Worm (Caenorhabditis elegans) whole organism, L3 larva: ENCODE measurements around the gene C07A12.18.

ENCODE experiments used
- R02D3.7 ChIP-seq: fragments of 150-350 bp; optimal IDR thresholded peaks from 2 replicates; lab custom pipeline; 2014; ENCODE audit warnings: missing biosample characterization, missing genetic modification characterization
- ZK546.5 ChIP-seq: sonication (generic microtip); optimal IDR thresholded peaks from 2 replicates; lab custom pipeline; 2017; ENCODE audit warnings: missing biosample characterization, missing genetic modification characterization
- aly-2 ChIP-seq: fragments of 150-350 bp; optimal IDR thresholded peaks from 2 replicates; lab custom pipeline; 2014; ENCODE audit warnings: missing biosample characterization, missing genetic modification characterization
- ama-1 ChIP-seq: fragments of 150-350 bp; optimal IDR thresholded peaks from 2 replicates; lab custom pipeline; 2018
- ceh-16 ChIP-seq: sonication (generic microtip); optimal IDR thresholded peaks from 2 replicates; lab custom pipeline; 2017; ENCODE audit warnings: missing biosample characterization, missing genetic modification characterization
- ceh-28 ChIP-seq: fragments of 150-350 bp; optimal IDR thresholded peaks from 2 replicates; lab custom pipeline; 2014; ENCODE audit warnings: missing biosample characterization, missing genetic modification reagents, missing genetic modification characterization
- ceh-82 ChIP-seq: fragments of 150-350 bp; optimal IDR thresholded peaks from 2 replicates; lab custom pipeline; 2014; ENCODE audit warnings: missing biosample characterization, missing genetic modification characterization
- ceh-9 ChIP-seq: sonication (generic microtip); optimal IDR thresholded peaks from 2 replicates; lab custom pipeline; 2018; ENCODE audit warnings: missing biosample characterization, missing genetic modification characterization
- egl-27 ChIP-seq: sonication (generic microtip); optimal IDR thresholded peaks from 4 replicates; lab custom pipeline; 2017; ENCODE audit warnings: missing biosample characterization, missing genetic modification reagents, missing genetic modification characterization
- egl-5 ChIP-seq: fragments of 150-350 bp; optimal IDR thresholded peaks from 2 replicates; lab custom pipeline; 2017; ENCODE audit warnings: missing biosample characterization, missing genetic modification reagents, missing genetic modification characterization, inconsistent platforms
- elt-1 ChIP-seq: fragments of 150-350 bp; optimal IDR thresholded peaks from 2 replicates; lab custom pipeline; 2014; ENCODE audit warnings: missing biosample characterization, missing genetic modification characterization
- elt-2 ChIP-seq: sonication (generic microtip); optimal IDR thresholded peaks from 2 replicates; lab custom pipeline; 2016; ENCODE audit warnings: missing genetic modification reagents, mild to moderate bottlenecking, missing genetic modification characterization, missing compliant biosample characterization
- elt-3 ChIP-seq, 3 experiments: fragments of 150-350 bp in 1 of 3; sonication (generic microtip) in 2 of 3; optimal IDR thresholded peaks; 2 replicates in 2 of 3; 4 replicates in 1 of 3; lab custom pipeline; 2014 to 2017; ENCODE audit warnings: missing biosample characterization in 3 of 3, missing genetic modification characterization in 3 of 3
- eor-1 ChIP-seq, 2 experiments: fragments of 150-350 bp; optimal IDR thresholded peaks; 2 replicates each; lab custom pipeline; 2014 to 2018; ENCODE audit warnings: missing biosample characterization in 2 of 2, missing genetic modification characterization in 2 of 2
- fos-1 ChIP-seq: fragments of 150-350 bp; optimal IDR thresholded peaks from 2 replicates; lab custom pipeline; 2014; ENCODE audit warnings: missing biosample characterization, missing genetic modification characterization
- hmg-11 ChIP-seq: sonication (generic microtip); optimal IDR thresholded peaks from 2 replicates; lab custom pipeline; 2016; ENCODE audit warnings: missing genetic modification characterization, missing compliant biosample characterization
- jun-1 ChIP-seq: fragments of 150-350 bp; optimal IDR thresholded peaks from 2 replicates; lab custom pipeline; 2014; ENCODE audit warnings: missing biosample characterization, missing genetic modification reagents, missing genetic modification characterization
- lin-39 ChIP-seq: fragments of 150-350 bp; optimal IDR thresholded peaks from 2 replicates; lab custom pipeline; 2018; ENCODE audit warnings: missing biosample characterization, missing genetic modification reagents, missing genetic modification characterization
- lsy-12 ChIP-seq: sonication (generic microtip); optimal IDR thresholded peaks from 2 replicates; lab custom pipeline; 2016; ENCODE audit warnings: mild to moderate bottlenecking, missing genetic modification characterization, missing compliant biosample characterization
- mdl-1 ChIP-seq: fragments of 150-350 bp; optimal IDR thresholded peaks from 2 replicates; lab custom pipeline; 2014; ENCODE audit warnings: missing biosample characterization, missing genetic modification characterization
- mml-1 ChIP-seq: fragments of 150-350 bp; sonication (generic microtip); optimal IDR thresholded peaks from 3 replicates; lab custom pipeline; 2014; ENCODE audit warnings: missing biosample characterization, missing genetic modification characterization
- nfya-1 ChIP-seq: sonication (generic microtip); optimal IDR thresholded peaks from 2 replicates; lab custom pipeline; 2017; ENCODE audit warnings: missing genetic modification characterization, mild to moderate bottlenecking, missing compliant biosample characterization, antibody characterized with exemption, moderate library complexity; ENCODE audit not compliant: insufficient read depth
- nhr-11 ChIP-seq: fragments of 150-350 bp; optimal IDR thresholded peaks from 2 replicates; lab custom pipeline; 2014; ENCODE audit warnings: missing biosample characterization, missing genetic modification characterization
- nhr-23 ChIP-seq: fragments of 150-350 bp; optimal IDR thresholded peaks from 2 replicates; lab custom pipeline; 2014; ENCODE audit warnings: missing biosample characterization, missing genetic modification reagents, missing genetic modification characterization
- nhr-237 ChIP-seq: fragments of 150-350 bp; optimal IDR thresholded peaks from 2 replicates; lab custom pipeline; 2014; ENCODE audit warnings: missing biosample characterization, missing genetic modification characterization
- nhr-25 ChIP-seq: sonication (generic microtip); optimal IDR thresholded peaks from 2 replicates; lab custom pipeline; 2017; ENCODE audit warnings: missing biosample characterization, missing genetic modification characterization
- nhr-43 ChIP-seq: sonication (generic microtip); optimal IDR thresholded peaks from 2 replicates; lab custom pipeline; 2016; ENCODE audit warnings: mild to moderate bottlenecking, missing genetic modification characterization, missing compliant biosample characterization; ENCODE audit not compliant: poor library complexity, severe bottlenecking
- nhr-67 ChIP-seq: fragments of 150-350 bp; optimal IDR thresholded peaks from 2 replicates; lab custom pipeline; 2014; ENCODE audit warnings: missing biosample characterization, missing genetic modification characterization
- nhr-76 ChIP-seq: fragments of 150-350 bp; sonication (generic microtip); optimal IDR thresholded peaks from 5 replicates; lab custom pipeline; 2014; ENCODE audit warnings: missing biosample characterization, missing genetic modification characterization
- nhr-77 ChIP-seq: fragments of 150-350 bp; optimal IDR thresholded peaks from 2 replicates; lab custom pipeline; 2014; ENCODE audit warnings: missing biosample characterization, missing genetic modification characterization
- pha-4 ChIP-seq: fragments of 150-350 bp; optimal IDR thresholded peaks from 2 replicates; lab custom pipeline; 2014; ENCODE audit warnings: missing biosample characterization, missing genetic modification reagents, missing genetic modification characterization
- pqm-1 ChIP-seq: fragments of 150-350 bp; optimal IDR thresholded peaks from 2 replicates; lab custom pipeline; 2017; ENCODE audit warnings: missing biosample characterization, missing genetic modification characterization, inconsistent platforms
- sea-2 ChIP-seq: fragments of 150-350 bp; sonication (generic microtip); optimal IDR thresholded peaks from 4 replicates; lab custom pipeline; 2014; ENCODE audit warnings: missing biosample characterization, missing genetic modification reagents, missing genetic modification characterization
- skn-1 ChIP-seq: fragments of 150-350 bp; optimal IDR thresholded peaks from 2 replicates; lab custom pipeline; 2014; ENCODE audit warnings: missing biosample characterization, missing genetic modification characterization
- snpc-4 ChIP-seq: fragments of 150-350 bp; optimal IDR thresholded peaks from 2 replicates; lab custom pipeline; 2014; ENCODE audit warnings: missing biosample characterization, missing genetic modification characterization
- tbx-2 ChIP-seq: sonication (generic microtip); optimal IDR thresholded peaks from 2 replicates; lab custom pipeline; 2016; ENCODE audit warnings: mild to moderate bottlenecking, missing genetic modification characterization, missing compliant biosample characterization
- unc-39 ChIP-seq: sonication (generic microtip); optimal IDR thresholded peaks from 4 replicates; lab custom pipeline; 2017; ENCODE audit warnings: missing biosample characterization, missing genetic modification characterization
- unc-62 ChIP-seq: fragments of 150-350 bp; sonication (generic microtip); optimal IDR thresholded peaks from 4 replicates; lab custom pipeline; 2014; ENCODE audit warnings: missing biosample characterization, missing genetic modification reagents, missing genetic modification characterization
- zag-1 ChIP-seq: fragments of 150-350 bp; optimal IDR thresholded peaks from 2 replicates; lab custom pipeline; 2014; ENCODE audit warnings: missing biosample characterization, missing genetic modification characterization
- ztf-11 ChIP-seq: fragments of 150-350 bp; optimal IDR thresholded peaks from 2 replicates; lab custom pipeline; 2014; ENCODE audit warnings: missing biosample characterization, missing genetic modification characterization
- ztf-4 ChIP-seq: fragments of 150-350 bp; optimal IDR thresholded peaks from 2 replicates; lab custom pipeline; 2014; ENCODE audit warnings: missing biosample characterization, missing genetic modification characterization

Gene C07A12.18

ce11 chrX:4550987-4551386, 1.3 kb upstream of the C07A12.18 start:
- TF ChIP-seq skn-1 (tag; lab: Kevin White, UChicago), result no peak
- no peak for TF ChIP-seq mml-1 (tag; lab: Kevin White, UChicago)
- peak; percentile 70 for TF ChIP-seq nhr-23 (tag; lab: Kevin White, UChicago)
- TF ChIP-seq nhr-237 (tag; lab: Kevin White, UChicago), result no peak
- peak; percentile 59 for TF ChIP-seq nhr-25 (tag; lab: Kevin White, UChicago)
- no peak for TF ChIP-seq ztf-11 (tag; lab: Kevin White, UChicago)
- TF ChIP-seq nhr-43 (tag; lab: Kevin White, UChicago), result no peak
- TF ChIP-seq ztf-4 (tag; lab: Kevin White, UChicago), result no peak
- TF ChIP-seq fos-1 (tag; lab: Kevin White, UChicago), result no peak
- no peak for TF ChIP-seq pha-4
- TF ChIP-seq egl-5 (tag; lab: Kevin White, UChicago), result no peak
- TF ChIP-seq elt-2 (tag; lab: Kevin White, UChicago), result no peak

ce11 chrX:4548929-4549328, 774 bp downstream of the C07A12.18 start:
- TF ChIP-seq nhr-76 (tag; lab: Kevin White, UChicago), result no peak
- TF ChIP-seq fos-1 (tag; lab: Kevin White, UChicago), result no peak
- TF ChIP-seq elt-1 (tag; lab: Kevin White, UChicago), result no peak
- no peak for TF ChIP-seq ceh-9 (tag; lab: Kevin White, UChicago)
- no peak for TF ChIP-seq ztf-4 (tag; lab: Kevin White, UChicago)
- TF ChIP-seq ZK546.5, result no peak
- no peak for TF ChIP-seq ceh-82 (tag; lab: Kevin White, UChicago)
- TF ChIP-seq nhr-237 (tag; lab: Kevin White, UChicago), result no peak
- TF ChIP-seq mml-1 (tag; lab: Kevin White, UChicago), result no peak
- TF ChIP-seq zag-1, result no peak
- no peak for TF ChIP-seq sea-2 (GFP tag; lab: Kevin White, UChicago)
- no peak for TF ChIP-seq egl-5 (tag; lab: Kevin White, UChicago)
- TF ChIP-seq, all 47 proteins: peak for 0

- TF ChIP-seq egl-27 (tag; lab: Kevin White, UChicago) (no peak), mml-1 (tag; lab: Kevin White, UChicago) (no peak), lin-39 (tag; lab: Kevin White, UChicago) (no peak), tbx-2 (tag; lab: Kevin White, UChicago) (no peak), skn-1 (tag; lab: Kevin White, UChicago) (no peak), ztf-11 (tag; lab: Kevin White, UChicago) (no peak), ama-1 (no peak), mdl-1 (no peak), nhr-25 (tag; lab: Kevin White, UChicago) (no peak), nhr-67 (tag; lab: Kevin White, UChicago) (no peak)
Observed at ce11 chrX:4544543-4544942, 5.2 kb downstream of the C07A12.18 start, which contains the start of gene C07A12.2. Gene C07A12.2, plus strand, starts transcription at chrX:4544843.

ce11 chrX:4534112-4534511, 15.6 kb downstream of the C07A12.18 start:
- TF ChIP-seq pqm-1 (tag; lab: Kevin White, UChicago) (peak; percentile 73), snpc-4 (tag; lab: Kevin White, UChicago) (no peak), pha-4 (peak; percentile 10), elt-2 (tag; lab: Kevin White, UChicago) (peak; percentile 56)
- TF ChIP-seq, all 47 proteins: peak for 3

DNA sequence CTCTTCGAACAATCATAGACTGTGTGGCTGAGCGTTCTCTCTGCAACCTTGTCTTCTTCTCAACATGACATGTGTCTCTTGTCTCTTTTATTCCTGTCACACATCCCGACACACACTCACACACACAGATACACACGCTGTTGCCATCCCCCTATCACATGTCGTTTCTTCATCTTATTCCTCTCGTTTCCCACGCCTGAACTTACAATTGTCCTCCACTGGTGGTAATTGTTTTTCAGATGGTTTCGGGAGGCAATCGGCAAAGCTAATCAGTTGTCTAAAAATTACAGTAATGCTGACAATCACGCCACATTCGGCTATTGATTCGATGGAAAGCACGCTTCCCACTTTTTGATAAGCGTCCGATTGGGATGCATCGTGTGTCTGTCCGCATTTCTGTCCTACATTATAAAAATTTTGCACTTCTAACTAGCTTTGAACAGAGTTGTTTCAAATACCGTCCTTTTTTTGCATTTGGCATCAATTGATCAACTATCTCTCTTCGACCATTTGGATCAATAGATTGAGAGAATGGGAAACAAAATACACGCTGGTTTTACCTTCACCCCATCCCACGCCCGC, 17.5 kb downstream of the C07A12.18 start, which contains the start of gene nhr-35:
TSS of gene nhr-35 (plus strand) at position 532 of the 582 bp plus-strand sequence.
- no peak for TF ChIP-seq ztf-4 (tag; lab: Kevin White, UChicago)
- peak; percentile 26 for TF ChIP-seq ama-1
- TF ChIP-seq lin-39 (tag; lab: Kevin White, UChicago), result peak; percentile 11
- TF ChIP-seq R02D3.7 (tag; lab: Kevin White, UChicago), result no peak
- TF ChIP-seq eor-1 (tag; optimal IDR thresholded peaks at IDR 0.05; lab: Kevin White, UChicago), result no peak
- no peak for TF ChIP-seq fos-1 (tag; lab: Kevin White, UChicago)
- peak; percentile 48 for TF ChIP-seq nhr-23 (tag; lab: Kevin White, UChicago)
- TF ChIP-seq nhr-11, result no peak
- TF ChIP-seq nhr-43 (tag; lab: Kevin White, UChicago), result peak; percentile 93
- TF ChIP-seq mdl-1, result peak; percentile 55
- no peak for TF ChIP-seq nhr-76 (tag; lab: Kevin White, UChicago)
- peak; percentile 44 for TF ChIP-seq pha-4
- TF ChIP-seq ceh-28 (tag; lab: Kevin White, UChicago), result peak; percentile 23
- peak; percentile 39 for TF ChIP-seq nfya-1 (tag; lab: Kevin White, UChicago)
- TF ChIP-seq pqm-1 (tag; lab: Kevin White, UChicago), result peak; percentile 97
- TF ChIP-seq tbx-2 (tag; lab: Kevin White, UChicago), result peak; percentile 29
- TF ChIP-seq elt-3 (tag; optimal IDR thresholded peaks at IDR 0.05; lab: Kevin White, UChicago), result no peak
- peak; percentile 52 for TF ChIP-seq skn-1 (tag; lab: Kevin White, UChicago)
- no peak for TF ChIP-seq unc-39 (tag; lab: Kevin White, UChicago)
- no peak for TF ChIP-seq hmg-11 (tag; lab: Kevin White, UChicago)
- peak; percentile 62 for TF ChIP-seq mml-1 (tag; lab: Kevin White, UChicago)
- peak; percentile 77 for TF ChIP-seq unc-62
- no peak for TF ChIP-seq elt-1 (tag; lab: Kevin White, UChicago)
- TF ChIP-seq nhr-77 (tag; lab: Kevin White, UChicago), result no peak
- no peak for TF ChIP-seq ceh-16 (tag; lab: Kevin White, UChicago)
- TF ChIP-seq ceh-82 (tag; lab: Kevin White, UChicago), result no peak
- peak; percentile 72 for TF ChIP-seq nhr-25 (tag; lab: Kevin White, UChicago)
- TF ChIP-seq lsy-12 (tag; lab: Kevin White, UChicago), result peak; percentile 66
- TF ChIP-seq jun-1 (tag; lab: Kevin White, UChicago), result peak; percentile 72
- TF ChIP-seq aly-2 (tag; lab: Kevin White, UChicago), result no peak
